Worm (Caenorhabditis elegans) whole organism, young adult: ENCODE results near the gene abu-9.
A peak's percentile ranks its signal among the peaks of the same experiment; 100 is the strongest.

ENCODE experiments used
- B0035.1 ChIP-seq: sonication (generic microtip); optimal IDR thresholded peaks from 2 replicates; lab custom pipeline; 2016; ENCODE audit warnings: missing genetic modification characterization, mild to moderate bottlenecking, missing compliant biosample characterization, missing genotype, missing genetic modification reagents
- B0261.1 ChIP-seq: sonication (generic microtip); optimal IDR thresholded peaks from 2 replicates; lab custom pipeline; 2016; ENCODE audit warnings: mild to moderate bottlenecking, missing genetic modification characterization, moderate library complexity, missing compliant biosample characterization
- F49E8.2 ChIP-seq: sonication (generic microtip); optimal IDR thresholded peaks from 3 replicates; lab custom pipeline; 2017; ENCODE audit warnings: missing genetic modification characterization, mild to moderate bottlenecking, missing compliant biosample characterization, antibody characterized with exemption, moderate library complexity; ENCODE audit not compliant: insufficient read depth
- F52B5.7 ChIP-seq: sonication (generic microtip); optimal IDR thresholded peaks from 2 replicates; lab custom pipeline; 2016; ENCODE audit warnings: mild to moderate bottlenecking, missing genetic modification characterization, missing compliant biosample characterization
- F57A8.1 ChIP-seq: fragments of 200-800 bp; sonication (Bioruptor generic); optimal IDR thresholded peaks from 2 replicates; lab custom pipeline; 2018; ENCODE audit warnings: mild to moderate bottlenecking, missing genetic modification characterization, moderate library complexity, missing compliant biosample characterization
- T26A5.8 ChIP-seq: sonication (generic microtip); optimal IDR thresholded peaks from 2 replicates; lab custom pipeline; 2016; ENCODE audit warnings: missing genetic modification characterization, missing compliant biosample characterization
- Y53F4B.3 ChIP-seq: fragments of 200-800 bp; sonication (Bioruptor generic); IDR thresholded peaks from 2 replicates; pipeline ENCODE4 v1.3.6; 2022; ENCODE audit warnings: missing genetic modification reagents, missing genetic modification characterization, missing compliant biosample characterization
- aptf-3 ChIP-seq: fragments of 200-800 bp; sonication (Bioruptor generic); IDR thresholded peaks from 2 replicates; pipeline ENCODE4 v1.3.6; 2022; ENCODE audit warnings: missing genetic modification characterization, missing compliant biosample characterization
- atf-7 ChIP-seq: sonication (generic microtip); optimal IDR thresholded peaks from 2 replicates; lab custom pipeline; 2017; ENCODE audit warnings: mild to moderate bottlenecking, missing genetic modification characterization, missing compliant biosample characterization
- athp-1 ChIP-seq: sonication (generic microtip); optimal IDR thresholded peaks from 2 replicates; lab custom pipeline; 2017; ENCODE audit warnings: mild to moderate bottlenecking, missing genetic modification characterization, missing compliant biosample characterization
- attf-5 ChIP-seq: fragments of 200-800 bp; sonication (Bioruptor generic); optimal IDR thresholded peaks from 2 replicates; lab custom pipeline; 2018; ENCODE audit warnings: mild to moderate bottlenecking, missing genetic modification characterization, missing compliant biosample characterization
- bed-1 ChIP-seq: fragments of 200-800 bp; sonication (Bioruptor generic); IDR thresholded peaks from 2 replicates; pipeline ENCODE4 v1.3.6; 2022; ENCODE audit warnings: missing genetic modification reagents, missing genetic modification characterization, missing compliant biosample characterization
- ccch-3 ChIP-seq: fragments of 200-800 bp; sonication (Bioruptor generic); optimal IDR thresholded peaks from 2 replicates; lab custom pipeline; 2018; ENCODE audit warnings: mild to moderate bottlenecking, missing genetic modification characterization, missing compliant biosample characterization
- cebp-1 ChIP-seq, 2 experiments: fragments of 200-800 bp in 1 of 2; sonication (Bioruptor generic) in 1 of 2; sonication (generic microtip) in 1 of 2; IDR thresholded peaks in 1 of 2; optimal IDR thresholded peaks in 1 of 2; 2 replicates each; pipeline versions ENCODE4 v1.3.6 to Lab custom; 2017 to 2022; ENCODE audit warnings: missing compliant biosample characterization in 2 of 2, missing genetic modification characterization in 2 of 2, mild to moderate bottlenecking in 1 of 2, missing genetic modification reagents in 1 of 2, moderate library complexity in 1 of 2
- ceh-100 ChIP-seq: fragments of 200-800 bp; sonication (Bioruptor generic); IDR thresholded peaks from 2 replicates; pipeline ENCODE4 v1.3.6; 2022; ENCODE audit warnings: missing genetic modification reagents, missing genetic modification characterization, missing compliant biosample characterization
- ceh-58 ChIP-seq: fragments of 200-800 bp; sonication (Bioruptor generic); IDR thresholded peaks from 2 replicates; pipeline ENCODE4 v1.3.6; 2022; ENCODE audit warnings: missing genetic modification characterization, missing compliant biosample characterization
- dpff-1 ChIP-seq: sonication (generic microtip); optimal IDR thresholded peaks from 2 replicates; lab custom pipeline; 2017; ENCODE audit warnings: mild to moderate bottlenecking, missing genetic modification characterization, missing compliant biosample characterization
- dpl-1 ChIP-seq: fragments of 150-350 bp; optimal IDR thresholded peaks from 2 replicates; lab custom pipeline; 2014; ENCODE audit warnings: missing biosample characterization, missing genetic modification reagents, missing genetic modification characterization
- efl-1 ChIP-seq: fragments of 150-350 bp; optimal IDR thresholded peaks from 2 replicates; lab custom pipeline; 2014; ENCODE audit warnings: missing biosample characterization, missing genetic modification reagents, missing genetic modification characterization
- him-1 ChIP-seq: sonication (generic microtip); optimal IDR thresholded peaks from 2 replicates; lab custom pipeline; 2016; ENCODE audit warnings: missing genotype, missing genetic modification reagents, missing genetic modification characterization, missing compliant biosample characterization
- hmg-1.2 ChIP-seq: fragments of 200-800 bp; sonication (Bioruptor generic); IDR thresholded peaks from 2 replicates; pipeline ENCODE4 v1.3.6; 2022; ENCODE audit warnings: missing genetic modification reagents, missing genetic modification characterization, missing compliant biosample characterization
- hmg-20 ChIP-seq: fragments of 200-800 bp; sonication (Bioruptor generic); IDR thresholded peaks from 2 replicates; pipeline ENCODE4 v1.3.6; 2022; ENCODE audit warnings: missing genetic modification reagents, missing genetic modification characterization, missing compliant biosample characterization
- hrde-1 ChIP-seq: sonication (generic microtip); optimal IDR thresholded peaks from 2 replicates; lab custom pipeline; 2016; ENCODE audit warnings: missing genetic modification characterization, mild to moderate bottlenecking, missing compliant biosample characterization, moderate library complexity, missing genotype, missing genetic modification reagents, borderline replicate concordance
- let-607 ChIP-seq, 2 experiments: fragments of 200-800 bp in 1 of 2; sonication (Bioruptor generic) in 1 of 2; sonication (generic microtip) in 1 of 2; optimal IDR thresholded peaks; 2 replicates each; lab custom pipeline; 2016 to 2018; ENCODE audit warnings: mild to moderate bottlenecking in 2 of 2, missing compliant biosample characterization in 2 of 2, missing genetic modification characterization in 2 of 2, moderate library complexity in 2 of 2, missing genotype in 1 of 2
- lin-26 ChIP-seq: fragments of 200-800 bp; sonication (Bioruptor generic); IDR thresholded peaks from 2 replicates; pipeline ENCODE4 v1.3.6; 2022; ENCODE audit warnings: missing genetic modification reagents, missing genetic modification characterization, missing compliant biosample characterization
- lin-35 ChIP-seq, 3 experiments: fragments of 150-350 bp in 2 of 3; sonication (generic microtip) in 1 of 3; optimal IDR thresholded peaks; 2 replicates each; lab custom pipeline; 2014 to 2018; ENCODE audit warnings: missing biosample characterization in 3 of 3, missing genetic modification characterization in 3 of 3, missing genetic modification reagents in 3 of 3
- madf-3 ChIP-seq: fragments of 200-800 bp; sonication (Bioruptor generic); IDR thresholded peaks from 2 replicates; pipeline ENCODE4 v1.3.6; 2022; ENCODE audit warnings: missing genetic modification reagents, missing genetic modification characterization, missing compliant biosample characterization
- madf-6 ChIP-seq: fragments of 200-800 bp; sonication (Bioruptor generic); IDR thresholded peaks from 2 replicates; pipeline ENCODE4 v1.3.6; 2022; ENCODE audit warnings: missing genetic modification reagents, missing genetic modification characterization, missing compliant biosample characterization
- mcd-1 ChIP-seq: fragments of 200-800 bp; sonication (Bioruptor generic); IDR thresholded peaks from 2 replicates; pipeline ENCODE4 v1.3.6; 2022; ENCODE audit warnings: missing genetic modification reagents, missing genetic modification characterization, missing compliant biosample characterization
- mes-4 ChIP-seq: sonication (generic microtip); optimal IDR thresholded peaks from 2 replicates; lab custom pipeline; 2016; ENCODE audit warnings: missing genotype, missing genetic modification characterization, missing compliant biosample characterization
- nfya-1 ChIP-seq: sonication (generic microtip); optimal IDR thresholded peaks from 2 replicates; lab custom pipeline; 2017; ENCODE audit warnings: antibody characterized with exemption, missing compliant biosample characterization, missing genetic modification characterization, borderline replicate concordance; ENCODE audit not compliant: insufficient read depth
- nhr-80 ChIP-seq: sonication (generic microtip); optimal IDR thresholded peaks from 2 replicates; lab custom pipeline; 2016; ENCODE audit warnings: missing genetic modification characterization, missing compliant biosample characterization
- nhr-90 ChIP-seq: sonication (generic microtip); optimal IDR thresholded peaks from 2 replicates; lab custom pipeline; 2016; ENCODE audit warnings: missing genotype, mild to moderate bottlenecking, missing genetic modification characterization, missing compliant biosample characterization
- pbrm-1 ChIP-seq: fragments of 200-800 bp; sonication (Bioruptor generic); IDR thresholded peaks from 2 replicates; pipeline ENCODE4 v1.3.6; 2022; ENCODE audit warnings: missing genetic modification reagents, missing genetic modification characterization, missing compliant biosample characterization
- rcor-1 ChIP-seq: fragments of 200-800 bp; sonication (Bioruptor generic); IDR thresholded peaks from 2 replicates; pipeline ENCODE4 v1.3.6; 2022; ENCODE audit warnings: missing genetic modification reagents, missing genetic modification characterization, missing compliant biosample characterization
- sdz-38 ChIP-seq: sonication (generic microtip); optimal IDR thresholded peaks from 2 replicates; lab custom pipeline; 2016; ENCODE audit warnings: missing genotype, missing genetic modification characterization, missing compliant biosample characterization
- snpc-1.1 ChIP-seq: sonication (generic microtip); optimal IDR thresholded peaks from 2 replicates; lab custom pipeline; 2017; ENCODE audit warnings: missing genetic modification characterization, mild to moderate bottlenecking, missing compliant biosample characterization, antibody characterized with exemption, moderate library complexity, missing genotype, missing genetic modification reagents; ENCODE audit not compliant: insufficient read depth
- snpc-1.3 ChIP-seq: sonication (generic microtip); optimal IDR thresholded peaks from 2 replicates; lab custom pipeline; 2017; ENCODE audit warnings: missing genetic modification characterization, mild to moderate bottlenecking, missing compliant biosample characterization, antibody characterized with exemption, moderate library complexity, missing genotype, missing genetic modification reagents; ENCODE audit not compliant: insufficient read depth
- snpc-4 ChIP-seq, 5 experiments: fragments of 150-350 bp in 1 of 5; sonication (generic microtip) in 4 of 5; optimal IDR thresholded peaks; 2 replicates each; lab custom pipeline; 2014 to 2018; ENCODE audit warnings: missing genetic modification characterization in 5 of 5, missing biosample characterization in 3 of 5, antibody characterized with exemption in 2 of 5, mild to moderate bottlenecking in 2 of 5, missing compliant biosample characterization in 2 of 5, missing genotype in 2 of 5, moderate library complexity in 2 of 5, missing genetic modification reagents in 1 of 5
- somi-1 ChIP-seq: fragments of 200-800 bp; sonication (Bioruptor generic); optimal IDR thresholded peaks from 2 replicates; lab custom pipeline; 2018; ENCODE audit warnings: mild to moderate bottlenecking, missing genetic modification characterization, missing compliant biosample characterization
- sptf-2 ChIP-seq: fragments of 200-800 bp; sonication (Bioruptor generic); optimal IDR thresholded peaks from 2 replicates; lab custom pipeline; 2018; ENCODE audit warnings: mild to moderate bottlenecking, missing genetic modification characterization, missing compliant biosample characterization
- zim-3 ChIP-seq: sonication (generic microtip); optimal IDR thresholded peaks from 2 replicates; lab custom pipeline; 2017; ENCODE audit warnings: mild to moderate bottlenecking, missing genetic modification characterization, moderate library complexity, missing compliant biosample characterization
- ztf-22 ChIP-seq: fragments of 200-800 bp; sonication (Bioruptor generic); optimal IDR thresholded peaks from 2 replicates; lab custom pipeline; 2018; ENCODE audit warnings: mild to moderate bottlenecking, missing genetic modification characterization, moderate library complexity, missing compliant biosample characterization
- ztf-25 ChIP-seq: fragments of 200-800 bp; sonication (Bioruptor generic); IDR thresholded peaks from 2 replicates; pipeline ENCODE4 v1.3.6; 2022; ENCODE audit warnings: missing genetic modification reagents, missing genetic modification characterization, missing compliant biosample characterization
- ztf-26 ChIP-seq: sonication (generic microtip); optimal IDR thresholded peaks from 2 replicates; lab custom pipeline; 2017; ENCODE audit warnings: missing genetic modification characterization, missing compliant biosample characterization
- ztf-28 ChIP-seq: fragments of 200-800 bp; sonication (Bioruptor generic); IDR thresholded peaks from 2 replicates; pipeline ENCODE4 v1.3.6; 2022; ENCODE audit warnings: missing genetic modification reagents, missing genetic modification characterization, missing compliant biosample characterization
- ztf-3 ChIP-seq: fragments of 200-800 bp; sonication (Bioruptor generic); optimal IDR thresholded peaks from 2 replicates; lab custom pipeline; 2018; ENCODE audit warnings: mild to moderate bottlenecking, missing genetic modification characterization, missing compliant biosample characterization

The abu-9 gene

ce11 chrX:8368210-8368609, 46.3 kb downstream of the abu-9 start (continued):
- TF ChIP-seq sdz-38 (tag; lab: Kevin White, UChicago), result no peak
- no peak for TF ChIP-seq ztf-26
- TF ChIP-seq F49E8.2 (tag; lab: Kevin White, UChicago), result no peak
- TF ChIP-seq ccch-3 (GFP tag; lab: Kevin White, UChicago), result no peak
- no peak for TF ChIP-seq athp-1 (tag; lab: Kevin White, UChicago)
- TF ChIP-seq efl-1 (GFP tag; lab: Kevin White, UChicago), result no peak
- peak in 1 of 2 experiments; percentile 28 for TF ChIP-seq let-607 (tag; optimal IDR thresholded peaks at IDR 0.05; lab: Kevin White, UChicago)
- peak; percentile 44 for TF ChIP-seq atf-7 (tag; lab: Kevin White, UChicago)
- peak; percentile 58 for TF ChIP-seq attf-5
- TF ChIP-seq ceh-100 (GFP tag; lab: Robert Waterston, UW), result no peak
- no peak for TF ChIP-seq nhr-90 (tag; lab: Kevin White, UChicago)
- no peak for TF ChIP-seq ztf-25 (GFP tag; lab: Robert Waterston, UW)
- no peak for TF ChIP-seq sptf-2 (GFP tag; lab: Kevin White, UChicago)
- TF ChIP-seq mes-4 (tag; lab: Kevin White, UChicago), result no peak
- no peak for TF ChIP-seq hrde-1 (tag; lab: Kevin White, UChicago)
- no peak; the same call in 1 of the 2 replicates for TF ChIP-seq mcd-1 (GFP tag; lab: Robert Waterston, UW)
- TF ChIP-seq F57A8.1 (GFP tag; lab: Kevin White, UChicago), result no peak
- TF ChIP-seq dpl-1, result no peak
- no peak for TF ChIP-seq bed-1
- TF ChIP-seq snpc-1.3 (tag; lab: Kevin White, UChicago), result no peak
- TF ChIP-seq nfya-1 (tag; lab: Kevin White, UChicago), result no peak
- TF ChIP-seq madf-6 (GFP tag; lab: Robert Waterston, UW), result no peak
- no peak for TF ChIP-seq dpff-1 (tag; lab: Kevin White, UChicago)
- peak; percentile 64; the same call in 1 of the 2 replicates for TF ChIP-seq cebp-1 (GFP tag; IDR thresholded peaks at IDR 0.05; lab: Robert Waterston, UW)
- TF ChIP-seq cebp-1 (tag; optimal IDR thresholded peaks at IDR 0.05; lab: Kevin White, UChicago), result peak; percentile 82
- TF ChIP-seq rcor-1 (GFP tag; lab: Robert Waterston, UW), result 0 out of 2 replicates have a peak, but pooled peaks have one; percentile 47
- TF ChIP-seq ztf-28 (GFP tag; lab: Robert Waterston, UW), result no peak
- no peak for TF ChIP-seq madf-3
- TF ChIP-seq ztf-22 (GFP tag; lab: Kevin White, UChicago), result no peak
- TF ChIP-seq F52B5.7 (tag; lab: Kevin White, UChicago), result no peak
- no peak for TF ChIP-seq B0035.1 (tag; lab: Kevin White, UChicago)
- TF ChIP-seq snpc-4 (GFP tag; optimal IDR thresholded peaks at IDR 0.05; lab: Kevin White, UChicago), result no peak
- peak in 1 of 4 experiments; percentile 48 for TF ChIP-seq snpc-4 (tag; optimal IDR thresholded peaks at IDR 0.05; lab: Kevin White, UChicago)
- no peak for TF ChIP-seq pbrm-1
- peak; percentile 46 for TF ChIP-seq hmg-1.2
- TF ChIP-seq hmg-20 (GFP tag; lab: Robert Waterston, UW), result peak; percentile 35; the same call in 1 of the 2 replicates
- no peak for TF ChIP-seq snpc-1.1
- TF ChIP-seq ceh-58, result no peak
- no peak for TF ChIP-seq T26A5.8
- TF ChIP-seq lin-35 (GFP tag; optimal IDR thresholded peaks at IDR 0.05; lab: Kevin White, UChicago), result peak in 1 of 3 experiments; percentile 74
- no peak for TF ChIP-seq aptf-3 (GFP tag; lab: Robert Waterston, UW)
- TF ChIP-seq nhr-80 (tag; lab: Kevin White, UChicago), result peak; percentile 95
- no peak for TF ChIP-seq zim-3 (tag; lab: Kevin White, UChicago)
- TF ChIP-seq lin-26 (GFP tag; lab: Robert Waterston, UW), result no peak
- no peak for TF ChIP-seq Y53F4B.3
- no peak for TF ChIP-seq him-1 (tag; lab: Kevin White, UChicago)
- no peak for TF ChIP-seq somi-1 (GFP tag; lab: Kevin White, UChicago)
- TF ChIP-seq ztf-3 (GFP tag; lab: Kevin White, UChicago), result no peak
- TF ChIP-seq B0261.1 (tag; lab: Kevin White, UChicago), result peak; percentile 3
